Worm (Caenorhabditis elegans) whole organism, late embryonic: ENCODE measurements around the gene cki-1.

Experiments used
- ama-1 ChIP-seq: fragments of 150-350 bp; optimal IDR thresholded peaks from 2 replicates; lab custom pipeline; 2014
- che-1 ChIP-seq: sonication (generic microtip); optimal IDR thresholded peaks from 2 replicates; lab custom pipeline; 2016; ENCODE audit warnings: mild to moderate bottlenecking, missing genetic modification characterization, missing compliant biosample characterization
- dve-1 ChIP-seq: sonication (generic microtip); optimal IDR thresholded peaks from 2 replicates; lab custom pipeline; 2017; ENCODE audit warnings: antibody characterized with exemption, mild to moderate bottlenecking, missing genetic modification characterization, missing compliant biosample characterization
- hlh-30 ChIP-seq: sonication (generic microtip); optimal IDR thresholded peaks from 2 replicates; lab custom pipeline; 2017; ENCODE audit warnings: antibody characterized with exemption, missing genetic modification characterization, missing compliant biosample characterization; ENCODE audit not compliant: insufficient read depth
- sdc-2 ChIP-seq: sonication (generic microtip); optimal IDR thresholded peaks from 2 replicates; lab custom pipeline; 2016; ENCODE audit warnings: missing genotype, missing genetic modification characterization, missing compliant biosample characterization
- sox-4 ChIP-seq: sonication (generic microtip); optimal IDR thresholded peaks from 2 replicates; lab custom pipeline; 2017; ENCODE audit warnings: mild to moderate bottlenecking, missing genetic modification characterization, inconsistent platforms, missing compliant biosample characterization

DNA sequence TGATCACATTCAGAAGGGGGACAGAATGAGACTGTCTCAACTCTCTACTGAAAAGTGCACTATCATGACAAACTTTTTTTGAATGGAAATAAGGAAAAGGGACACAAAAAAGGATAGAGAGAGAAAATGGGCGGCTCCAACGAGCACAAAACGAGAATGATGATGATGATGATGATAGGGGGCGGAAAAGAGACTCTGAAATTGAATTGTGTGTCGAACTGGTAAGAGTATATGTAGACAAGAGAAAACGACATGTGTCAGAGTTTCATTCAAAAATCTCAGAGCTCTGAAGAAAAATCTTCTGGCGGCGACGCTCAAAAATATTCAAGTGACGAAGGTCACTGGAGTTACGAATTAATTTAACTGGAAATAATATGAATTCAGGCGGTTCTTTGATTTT, 15.7 kb upstream of the cki-1 start:
- TF ChIP-seq sox-4 (tag; lab: Kevin White, UChicago) (no peak), che-1 (tag; lab: Kevin White, UChicago) (no peak), sdc-2 (tag; lab: Kevin White, UChicago) (no peak), ama-1 (lab: Kevin White, UChicago) (no peak), hlh-30 (no peak), dve-1 (no peak)
